Worm (Caenorhabditis elegans) whole organism, early embryonic: ENCODE measurements around the gene cyp-34A1.

Experiments used
- B0310.2 ChIP-seq: sonication (generic microtip); optimal IDR thresholded peaks from 2 replicates; lab custom pipeline; 2016; ENCODE audit warnings: mild to moderate bottlenecking, missing genetic modification characterization, missing compliant biosample characterization
- F13C5.2 ChIP-seq: sonication (generic microtip); optimal IDR thresholded peaks from 2 replicates; lab custom pipeline; 2017; ENCODE audit warnings: mild to moderate bottlenecking, missing genetic modification characterization, inconsistent platforms, missing compliant biosample characterization
- aly-1 ChIP-seq: sonication (generic microtip); optimal IDR thresholded peaks from 2 replicates; lab custom pipeline; 2016; ENCODE audit warnings: missing genetic modification characterization, missing compliant biosample characterization
- ama-1 ChIP-seq: fragments of 150-350 bp; optimal IDR thresholded peaks from 2 replicates; lab custom pipeline; 2014
- ceh-13 ChIP-seq: fragments of 200-800 bp; sonication (Bioruptor generic); optimal IDR thresholded peaks from 2 replicates; lab custom pipeline; 2018; ENCODE audit warnings: mild to moderate bottlenecking, missing genetic modification characterization, missing compliant biosample characterization
- ceh-36 ChIP-seq: sonication (generic microtip); optimal IDR thresholded peaks from 2 replicates; lab custom pipeline; 2016; ENCODE audit warnings: missing genetic modification characterization, inconsistent platforms, missing compliant biosample characterization
- ets-7 ChIP-seq: sonication (generic microtip); optimal IDR thresholded peaks from 2 replicates; lab custom pipeline; 2016; ENCODE audit warnings: missing genotype, missing genetic modification characterization, missing compliant biosample characterization
- flt-1 ChIP-seq: fragments of 200-800 bp; sonication (Bioruptor generic); IDR thresholded peaks from 2 replicates; pipeline ENCODE4 v1.3.6; 2022; ENCODE audit warnings: missing genetic modification characterization, missing compliant biosample characterization
- hmbx-1 ChIP-seq: sonication (generic microtip); optimal IDR thresholded peaks from 2 replicates; lab custom pipeline; 2016; ENCODE audit warnings: mild to moderate bottlenecking, missing genetic modification characterization, missing compliant biosample characterization
- hmg-4 ChIP-seq: fragments of 200-800 bp; sonication (Bioruptor generic); optimal IDR thresholded peaks from 2 replicates; lab custom pipeline; 2018; ENCODE audit warnings: mild to moderate bottlenecking, missing genetic modification characterization, missing compliant biosample characterization
- hnd-1 ChIP-seq: sonication (generic microtip); optimal IDR thresholded peaks from 2 replicates; lab custom pipeline; 2016; ENCODE audit warnings: missing genetic modification characterization, missing compliant biosample characterization
- pes-1 ChIP-seq: fragments of 200-800 bp; sonication (Bioruptor generic); IDR thresholded peaks from 2 replicates; pipeline ENCODE4 v1.3.6; 2022; ENCODE audit warnings: missing genetic modification reagents, missing genetic modification characterization, missing compliant biosample characterization
- scrt-1 ChIP-seq: fragments of 200-800 bp; sonication (Bioruptor generic); IDR thresholded peaks from 2 replicates; pipeline ENCODE4 v1.3.6; 2022; ENCODE audit warnings: missing genetic modification characterization, missing compliant biosample characterization
- sea-1 ChIP-seq: fragments of 200-800 bp; sonication (Bioruptor generic); conservative IDR thresholded peaks from 2 replicates; pipeline ENCODE4 v1.3.6; 2022; ENCODE audit warnings: missing genetic modification characterization, missing compliant biosample characterization
- tbx-11 ChIP-seq: fragments of 200-800 bp; sonication (Bioruptor generic); IDR thresholded peaks from 2 replicates; pipeline ENCODE4 v1.3.6; 2022; ENCODE audit warnings: missing genetic modification characterization, missing compliant biosample characterization
- tbx-37 ChIP-seq: fragments of 200-800 bp; sonication (Bioruptor generic); conservative IDR thresholded peaks from 2 replicates; pipeline ENCODE4 v1.3.6; 2022; ENCODE audit warnings: missing genetic modification reagents, missing genetic modification characterization, missing compliant biosample characterization
- tra-4 ChIP-seq: sonication (generic microtip); optimal IDR thresholded peaks from 2 replicates; lab custom pipeline; 2017; ENCODE audit warnings: missing genetic modification characterization, missing compliant biosample characterization

Gene cyp-34A1

DNA sequence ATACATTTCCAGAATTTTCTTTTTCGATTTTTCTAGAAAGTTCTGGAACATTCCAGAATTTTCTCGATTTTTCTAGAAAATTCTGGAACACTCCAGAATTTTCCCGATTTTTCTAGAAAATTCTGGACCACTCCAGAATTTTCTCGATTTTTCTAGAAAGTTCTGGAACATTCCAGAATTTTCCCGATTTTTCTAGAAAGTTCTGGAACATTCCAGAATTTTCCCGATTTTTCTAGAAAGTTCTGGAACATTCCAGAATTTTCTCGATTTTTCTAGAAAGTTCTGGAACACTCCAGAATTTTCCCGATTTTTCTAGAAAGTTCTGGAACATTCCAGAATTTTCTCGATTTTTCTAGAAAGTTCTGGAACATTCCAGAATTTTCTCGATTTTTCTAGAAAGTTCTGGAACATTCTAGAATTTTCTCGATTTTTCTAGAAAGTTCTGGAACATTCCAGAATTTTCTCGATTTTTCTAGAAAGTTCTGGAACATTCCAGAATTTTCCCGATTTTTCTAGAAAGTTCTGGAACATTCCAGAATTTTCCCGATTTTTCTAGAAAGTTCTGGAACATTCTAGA is 33.1 kb upstream of the cyp-34A1 start:
- TF ChIP-seq flt-1 (GFP tag; lab: Robert Waterston, UW) (peak; percentile 51; the same call in 1 of the 2 replicates), pes-1 (GFP tag; lab: Robert Waterston, UW) (peak; percentile 64)

DNA sequence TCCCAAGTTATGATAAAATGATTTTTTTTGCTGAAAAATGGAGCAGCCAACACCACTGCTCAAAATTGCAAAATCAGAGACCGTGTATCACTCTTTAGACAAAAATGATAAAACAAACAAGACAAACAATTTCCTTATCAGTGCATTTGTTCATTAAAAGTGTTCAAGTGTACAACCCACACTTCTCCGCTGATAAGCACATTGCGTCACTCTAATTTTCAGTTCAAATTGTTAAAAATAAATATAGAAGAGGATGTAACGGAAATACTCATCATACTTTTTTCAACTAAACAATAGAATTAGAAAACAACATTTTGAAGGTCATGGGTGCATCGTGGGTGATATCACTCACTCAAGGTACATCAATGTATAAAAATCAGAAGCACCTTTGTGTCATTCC is 30.9 kb upstream of the cyp-34A1 start, which contains the start of gene nhr-291:
nhr-291 (plus strand) TSS at position 324 of the 400 bp plus-strand sequence.
- no peak for TF ChIP-seq ama-1
- TF ChIP-seq tbx-11: no peak
- TF ChIP-seq ceh-13 (GFP tag; lab: Kevin White, UChicago): no peak
- TF ChIP-seq ets-7: no peak
- no peak for TF ChIP-seq tbx-37 (GFP tag; lab: Robert Waterston, UW)
- TF ChIP-seq scrt-1 (GFP tag; lab: Robert Waterston, UW): no peak
- TF ChIP-seq flt-1 (GFP tag; lab: Robert Waterston, UW): no peak

- no peak for TF ChIP-seq hmg-4 (GFP tag; lab: Kevin White, UChicago)
Measured at ce11 chrV:15315827-15316527, 28.2 kb upstream of the cyp-34A1 start, which contains the start of the genes srt-22 and nhr-246. Gene srt-22, minus strand, starts transcription at chrV:15315927. Gene nhr-246, plus strand, starts transcription at chrV:15316477.

- TF ChIP-seq tbx-37 (GFP tag; lab: Robert Waterston, UW): no peak
- no peak for TF ChIP-seq hnd-1 (tag; lab: Kevin White, UChicago)
- TF ChIP-seq aly-1: no peak
- TF ChIP-seq tra-4: no peak
- TF ChIP-seq B0310.2 (tag; lab: Kevin White, UChicago): no peak
- TF ChIP-seq pes-1 (GFP tag; lab: Robert Waterston, UW): no peak
- no peak for TF ChIP-seq ama-1
- TF ChIP-seq sea-1 (GFP tag; lab: Robert Waterston, UW): no peak
- no peak for TF ChIP-seq ceh-13 (GFP tag; lab: Kevin White, UChicago)
- TF ChIP-seq hmg-4 (GFP tag; lab: Kevin White, UChicago): no peak
- no peak for TF ChIP-seq hmbx-1 (tag; lab: Kevin White, UChicago)
- no peak for TF ChIP-seq ceh-36 (tag; lab: Kevin White, UChicago)
- no peak for TF ChIP-seq F13C5.2 (tag; lab: Kevin White, UChicago)
- no peak for TF ChIP-seq scrt-1 (GFP tag; lab: Robert Waterston, UW)
Measured at ce11 chrV:15313529-15313928, 25.8 kb upstream of the cyp-34A1 start.

- TF ChIP-seq flt-1 (GFP tag; lab: Robert Waterston, UW) (no peak), F13C5.2 (tag; lab: Kevin White, UChicago) (no peak), hmbx-1 (tag; lab: Kevin White, UChicago) (no peak), hmg-4 (GFP tag; lab: Kevin White, UChicago) (no peak), aly-1 (no peak), scrt-1 (GFP tag; lab: Robert Waterston, UW) (no peak), tbx-37 (GFP tag; lab: Robert Waterston, UW) (no peak), ceh-36 (tag; lab: Kevin White, UChicago) (no peak), ets-7 (no peak), sea-1 (GFP tag; lab: Robert Waterston, UW) (no peak), ceh-13 (GFP tag; lab: Kevin White, UChicago) (no peak), tra-4 (no peak), ama-1 (no peak), hnd-1 (tag; lab: Kevin White, UChicago) (no peak), tbx-11 (no peak), B0310.2 (tag; lab: Kevin White, UChicago) (no peak), pes-1 (GFP tag; lab: Robert Waterston, UW) (no peak)
Measured at ce11 chrV:15310780-15311179, 23.0 kb upstream of the cyp-34A1 start, which contains the start of gene irld-62. Gene irld-62, plus strand, starts transcription at chrV:15311080.

- no peak for TF ChIP-seq flt-1 (GFP tag; lab: Robert Waterston, UW)
- TF ChIP-seq hmbx-1 (tag; lab: Kevin White, UChicago): no peak
- TF ChIP-seq tbx-37 (GFP tag; lab: Robert Waterston, UW): no peak
- TF ChIP-seq pes-1 (GFP tag; lab: Robert Waterston, UW): no peak
- no peak for TF ChIP-seq hnd-1 (tag; lab: Kevin White, UChicago)
Measured at ce11 chrV:15309011-15309410, 21.3 kb upstream of the cyp-34A1 start, which contains the start of gene srz-10. Gene srz-10, minus strand, starts transcription at chrV:15309098.

DNA sequence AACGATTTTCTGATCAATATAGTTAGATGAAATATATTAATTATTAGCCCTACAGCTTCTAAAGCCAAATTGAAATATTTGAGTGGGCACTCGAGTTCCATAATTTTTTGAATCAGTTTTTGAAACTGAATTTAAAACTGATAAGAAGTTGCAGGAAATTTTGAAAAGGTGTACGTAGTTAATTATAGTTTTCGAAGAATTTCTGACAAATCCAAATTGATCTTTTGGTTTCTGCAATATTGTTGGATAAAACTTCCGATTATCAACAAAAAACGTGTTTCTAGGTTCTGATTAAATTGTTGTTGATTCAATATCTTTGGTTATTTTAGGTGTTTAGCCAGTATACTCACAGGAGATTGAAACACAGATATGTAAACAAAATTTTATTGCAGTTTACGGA is 19.0 kb upstream of the cyp-34A1 start, which contains the start of gene T26H8.4:
T26H8.4 (minus strand) TSS at position 101 of the 400 bp plus-strand sequence.
- TF ChIP-seq tra-4: no peak
- TF ChIP-seq pes-1 (GFP tag; lab: Robert Waterston, UW): no peak
- no peak for TF ChIP-seq ceh-13 (GFP tag; lab: Kevin White, UChicago)
- no peak for TF ChIP-seq tbx-11
- no peak for TF ChIP-seq hmbx-1 (tag; lab: Kevin White, UChicago)
- TF ChIP-seq flt-1 (GFP tag; lab: Robert Waterston, UW): no peak
- TF ChIP-seq B0310.2 (tag; lab: Kevin White, UChicago): no peak
- no peak for TF ChIP-seq ama-1
- TF ChIP-seq ceh-36 (tag; lab: Kevin White, UChicago): no peak
- TF ChIP-seq scrt-1 (GFP tag; lab: Robert Waterston, UW): no peak
- no peak for TF ChIP-seq sea-1 (GFP tag; lab: Robert Waterston, UW)
- TF ChIP-seq tbx-37 (GFP tag; lab: Robert Waterston, UW): no peak
- TF ChIP-seq aly-1: no peak
- TF ChIP-seq ets-7: no peak
- TF ChIP-seq hmg-4 (GFP tag; lab: Kevin White, UChicago): no peak
- TF ChIP-seq hnd-1 (tag; lab: Kevin White, UChicago): no peak
- no peak for TF ChIP-seq F13C5.2 (tag; lab: Kevin White, UChicago)
